Worm (Caenorhabditis elegans) whole organism, L4/young adult: Measurements from ENCODE around the gene cki-1.

Experiments used
- W03F9.2 ChIP-seq: fragments of 150-350 bp; optimal IDR thresholded peaks from 2 replicates; lab custom pipeline; 2014; ENCODE audit warnings: missing biosample characterization, missing genetic modification characterization
- dao-5 ChIP-seq: sonication (generic microtip); optimal IDR thresholded peaks from 2 replicates; lab custom pipeline; 2016; ENCODE audit warnings: missing genotype, missing genetic modification characterization, moderate library complexity, missing compliant biosample characterization
- him-1 ChIP-seq: sonication (generic microtip); optimal IDR thresholded peaks from 2 replicates; lab custom pipeline; 2016; ENCODE audit warnings: missing genotype, missing genetic modification reagents, missing genetic modification characterization, missing compliant biosample characterization

- TF ChIP-seq him-1 (tag; lab: Kevin White, UChicago) (no peak), W03F9.2 (no peak), dao-5 (no peak)
These were observed 34.3 kb upstream of the cki-1 start for ce11 chrII:7776715-7777114.
